Fruit fly (Drosophila melanogaster) whole organism, embryonic: ENCODE results near the gene ckd.
A peak's percentile ranks its signal among the peaks of the same experiment; 100 is the strongest.

Source experiments
- ATbp ChIP-seq: fragments of 200-800 bp; sonication (Bioruptor generic); optimal IDR thresholded peaks from 2 replicates; lab custom pipeline; 2017; ENCODE audit warnings: missing biosample characterization, mild to moderate bottlenecking, missing genetic modification characterization, missing genetic modification reagents
- Antp ChIP-seq: fragments of 200-800 bp; sonication (Bioruptor generic); optimal IDR thresholded peaks from 3 replicates; lab custom pipeline; 2016; ENCODE audit warnings: missing biosample characterization, missing genetic modification characterization
- CG10274 ChIP-seq: fragments of 200-800 bp; sonication (Bioruptor generic); optimal IDR thresholded peaks from 3 replicates; lab custom pipeline; 2017; ENCODE audit warnings: missing biosample characterization, mild to moderate bottlenecking, missing genetic modification characterization
- CG10543 ChIP-seq: fragments of 200-800 bp; sonication (Bioruptor generic); optimal IDR thresholded peaks from 3 replicates; lab custom pipeline; 2017; ENCODE audit warnings: missing biosample characterization, mild to moderate bottlenecking, missing genetic modification characterization, moderate library complexity
- CG10654 ChIP-seq: fragments of 200-800 bp; sonication (Bioruptor generic); optimal IDR thresholded peaks from 2 replicates; lab custom pipeline; 2016; ENCODE audit warnings: missing biosample characterization, missing genetic modification characterization
- CG11085 ChIP-seq: fragments of 200-800 bp; sonication (Bioruptor generic); IDR thresholded peaks from 2 replicates; pipeline ENCODE4 v1.3.6; 2022; ENCODE audit warnings: missing biosample characterization, missing genetic modification characterization
- CG12104 ChIP-seq: fragments of 200-800 bp; sonication (Bioruptor generic); optimal IDR thresholded peaks from 3 replicates; lab custom pipeline; 2016; ENCODE audit warnings: missing biosample characterization, missing genetic modification characterization
- CG12659 ChIP-seq: fragments of 200-800 bp; sonication (Bioruptor generic); optimal IDR thresholded peaks from 3 replicates; lab custom pipeline; 2017; ENCODE audit warnings: mild to moderate bottlenecking, missing biosample characterization, missing genetic modification reagents, missing genetic modification characterization
- CG13424 ChIP-seq: fragments of 200-800 bp; sonication (Bioruptor generic); optimal IDR thresholded peaks from 2 replicates; lab custom pipeline; 2019; ENCODE audit warnings: missing biosample characterization, mild to moderate bottlenecking, missing genetic modification characterization, moderate library complexity
- CG14667 ChIP-seq: fragments of 200-800 bp; sonication (Bioruptor generic); IDR thresholded peaks from 2 replicates; pipeline ENCODE4 v1.3.6; 2022; ENCODE audit warnings: missing biosample characterization, missing genetic modification characterization
- CG15601 ChIP-seq: fragments of 200-800 bp; sonication (Bioruptor generic); optimal IDR thresholded peaks from 3 replicates; lab custom pipeline; 2019; ENCODE audit warnings: missing biosample characterization, mild to moderate bottlenecking, missing genetic modification characterization, moderate library complexity
- CG2120 ChIP-seq: fragments of 200-800 bp; sonication (Bioruptor generic); optimal IDR thresholded peaks from 3 replicates; lab custom pipeline; 2016; ENCODE audit warnings: missing biosample characterization, missing genetic modification characterization
- CG34224 ChIP-seq: fragments of 200-800 bp; sonication (Bioruptor generic); IDR thresholded peaks from 3 replicates; pipeline ENCODE4 v1.3.6; 2022; ENCODE audit warnings: missing biosample characterization, missing genetic modification characterization; ENCODE audit not compliant: partially characterized antibody
- CG34422 ChIP-seq: fragments of 200-800 bp; sonication (Bioruptor generic); IDR thresholded peaks from 3 replicates; pipeline ENCODE4 v1.3.6; 2022; ENCODE audit warnings: missing biosample characterization, missing genetic modification characterization
- CG43689 ChIP-seq: fragments of 200-800 bp; sonication (Bioruptor generic); IDR thresholded peaks from 2 replicates; pipeline ENCODE4 v1.3.6; 2022; ENCODE audit warnings: missing biosample characterization, missing genetic modification characterization
- CG4424 ChIP-seq: fragments of 200-800 bp; sonication (Bioruptor generic); optimal IDR thresholded peaks from 3 replicates; lab custom pipeline; 2016; ENCODE audit warnings: missing biosample characterization, missing genetic modification characterization
- CG4854 ChIP-seq: fragments of 200-800 bp; sonication (Bioruptor generic); optimal IDR thresholded peaks from 2 replicates; lab custom pipeline; 2016; ENCODE audit warnings: missing biosample characterization, missing genetic modification characterization, inconsistent platforms
- CG5180 ChIP-seq: fragments of 200-800 bp; sonication (Bioruptor generic); optimal IDR thresholded peaks from 3 replicates; lab custom pipeline; 2017; ENCODE audit warnings: missing biosample characterization, missing genetic modification characterization, mild to moderate bottlenecking, moderate library complexity, missing genetic modification reagents
- CG7357 ChIP-seq: fragments of 200-800 bp; sonication (Bioruptor generic); IDR thresholded peaks from 3 replicates; pipeline ENCODE4 v1.3.6; 2022; ENCODE audit warnings: missing biosample characterization, missing genetic modification characterization
- CG8290 ChIP-seq, 3 experiments: fragments of 200-800 bp; sonication (Bioruptor generic); optimal IDR thresholded peaks; 2 replicates each; lab custom pipeline; 2016 to 2019; ENCODE audit warnings: missing biosample characterization in 3 of 3, missing genetic modification characterization in 3 of 3, mild to moderate bottlenecking in 2 of 3, moderate library complexity in 1 of 3
- CG9932 ChIP-seq: fragments of 200-800 bp; sonication (Bioruptor generic); IDR thresholded peaks from 2 replicates; pipeline ENCODE4 v1.3.6; 2022; ENCODE audit warnings: missing biosample characterization, missing genetic modification characterization
- D ChIP-seq, 2 experiments: fragments of 200-800 bp in 1 of 2; fragments of >200 bp in 1 of 2; sonication (Bioruptor generic) in 1 of 2; optimal IDR thresholded peaks; 2 replicates in 1 of 2; 3 replicates in 1 of 2; lab custom pipeline; 2017; ENCODE audit warnings: mild to moderate bottlenecking in 1 of 2, missing biosample characterization in 1 of 2, missing genetic modification characterization in 1 of 2, missing genetic modification reagents in 1 of 2
- Dbx ChIP-seq: fragments of 200-800 bp; sonication (Bioruptor generic); IDR thresholded peaks from 3 replicates; pipeline ENCODE4 v1.3.6; 2022; ENCODE audit warnings: missing biosample characterization, missing genetic modification characterization
- E2f1 ChIP-seq: fragments of 200-800 bp; sonication (Bioruptor generic); IDR thresholded peaks from 2 replicates; pipeline ENCODE4 v1.3.6; 2022; ENCODE audit warnings: missing biosample characterization, missing genetic modification characterization
- H2.0 ChIP-seq: fragments of 200-800 bp; sonication (Bioruptor generic); IDR thresholded peaks from 2 replicates; pipeline ENCODE4 v1.3.6; 2022; ENCODE audit warnings: missing biosample characterization, missing genetic modification characterization
- Meics ChIP-seq: fragments of 200-800 bp; sonication (Bioruptor generic); optimal IDR thresholded peaks from 2 replicates; lab custom pipeline; 2017; ENCODE audit warnings: missing biosample characterization, mild to moderate bottlenecking, missing genetic modification characterization
- Nf-YA ChIP-seq: fragments of 200-800 bp; sonication (Bioruptor generic); IDR thresholded peaks from 2 replicates; pipeline ENCODE4 v1.3.6; 2022; ENCODE audit warnings: missing biosample characterization, missing genetic modification characterization
- Sox100B ChIP-seq: fragments of 200-800 bp; sonication (Bioruptor generic); optimal IDR thresholded peaks from 3 replicates; lab custom pipeline; 2018; ENCODE audit warnings: missing biosample characterization, mild to moderate bottlenecking, missing genetic modification characterization
- abd-A ChIP-seq: fragments of 200-800 bp; sonication (Bioruptor generic); optimal IDR thresholded peaks from 3 replicates; lab custom pipeline; 2019; ENCODE audit warnings: missing biosample characterization, mild to moderate bottlenecking, missing genetic modification characterization, moderate library complexity
- ash1 ChIP-seq: fragments of 200-800 bp; sonication (Bioruptor generic); optimal IDR thresholded peaks from 2 replicates; lab custom pipeline; 2018; ENCODE audit warnings: missing biosample characterization, mild to moderate bottlenecking, missing genetic modification characterization
- cato ChIP-seq: fragments of 200-800 bp; sonication (Bioruptor generic); optimal IDR thresholded peaks from 2 replicates; lab custom pipeline; 2016; ENCODE audit warnings: missing biosample characterization, missing genetic modification characterization, borderline replicate concordance
- chm ChIP-seq: fragments of 200-800 bp; sonication (Bioruptor generic); IDR thresholded peaks from 2 replicates; pipeline ENCODE4 v1.3.6; 2022; ENCODE audit warnings: missing biosample characterization, missing genetic modification characterization
- disco-r ChIP-seq: fragments of 200-800 bp; sonication (Bioruptor generic); optimal IDR thresholded peaks from 2 replicates; lab custom pipeline; 2016; ENCODE audit warnings: missing biosample characterization, missing genetic modification characterization
- ewg ChIP-seq: fragments of 200-800 bp; sonication (Bioruptor generic); optimal IDR thresholded peaks from 3 replicates; lab custom pipeline; 2017; ENCODE audit warnings: mild to moderate bottlenecking, missing biosample characterization, missing genetic modification reagents, missing genetic modification characterization
- exex ChIP-seq: fragments of 200-800 bp; sonication (Bioruptor generic); optimal IDR thresholded peaks from 4 replicates; lab custom pipeline; 2018; ENCODE audit warnings: missing biosample characterization, mild to moderate bottlenecking, missing genetic modification characterization, moderate library complexity
- insv ChIP-seq, 2 experiments: fragments of 200-800 bp; sonication (Bioruptor generic); optimal IDR thresholded peaks; 3 replicates each; lab custom pipeline; 2016 to 2018; ENCODE audit warnings: missing biosample characterization in 2 of 2, missing genetic modification characterization in 2 of 2
- inv ChIP-seq: fragments of 200-800 bp; sonication (Bioruptor generic); IDR thresholded peaks from 2 replicates; pipeline ENCODE4 v1.3.6; 2022; ENCODE audit warnings: missing biosample characterization, missing genetic modification characterization; ENCODE audit not compliant: partially characterized antibody
- kni ChIP-seq: fragments of 200-800 bp; sonication (Bioruptor generic); optimal IDR thresholded peaks from 3 replicates; lab custom pipeline; 2017; ENCODE audit warnings: mild to moderate bottlenecking, missing biosample characterization, missing genetic modification reagents, missing genetic modification characterization
- mirr ChIP-seq: fragments of 200-800 bp; sonication (Bioruptor generic); optimal IDR thresholded peaks from 3 replicates; lab custom pipeline; 2018; ENCODE audit warnings: missing biosample characterization, mild to moderate bottlenecking, missing genetic modification characterization
- p53 ChIP-seq: fragments of 200-800 bp; sonication (Bioruptor generic); optimal IDR thresholded peaks from 2 replicates; lab custom pipeline; 2016; ENCODE audit warnings: missing biosample characterization, missing genetic modification characterization
- phol ChIP-seq: fragments of 200-800 bp; sonication (Bioruptor generic); optimal IDR thresholded peaks from 3 replicates; lab custom pipeline; 2018; ENCODE audit warnings: missing biosample characterization, mild to moderate bottlenecking, missing genetic modification characterization, moderate library complexity
- row ChIP-seq: fragments of 200-800 bp; sonication (Bioruptor generic); IDR thresholded peaks from 3 replicates; pipeline ENCODE4 v1.3.6; 2022; ENCODE audit warnings: missing biosample characterization, missing genetic modification characterization
- salm ChIP-seq: fragments of 200-800 bp; sonication (Bioruptor generic); optimal IDR thresholded peaks from 2 replicates; lab custom pipeline; 2018; ENCODE audit warnings: missing biosample characterization, mild to moderate bottlenecking, missing genetic modification characterization
- sc ChIP-seq, 3 experiments: fragments of >200 bp in 2 of 3; fragments of 200-800 bp in 1 of 3; sonication (Bioruptor generic) in 1 of 3; optimal IDR thresholded peaks; 2 replicates in 2 of 3; 3 replicates in 1 of 3; lab custom pipeline; 2017; ENCODE audit warnings: mild to moderate bottlenecking in 1 of 3, missing biosample characterization in 1 of 3, missing genetic modification characterization in 1 of 3, missing genetic modification reagents in 1 of 3
- sens ChIP-seq: fragments of 200-800 bp; sonication (Bioruptor generic); peaks from one replicate; lab custom pipeline; 2016; ENCODE audit warnings: missing biosample characterization, missing genetic modification characterization
- ttk ChIP-seq: fragments of 200-800 bp; sonication (Bioruptor generic); IDR thresholded peaks from 2 replicates; pipeline ENCODE4 v2.1.2; 2022; ENCODE audit warnings: missing biosample characterization, missing genetic modification characterization
- z ChIP-seq: fragments of 200-800 bp; sonication (Bioruptor generic); IDR thresholded peaks from 3 replicates; pipeline ENCODE4 v1.3.6; 2022; ENCODE audit warnings: missing biosample characterization, missing genetic modification characterization

ckd gene

dm6 chr3L:3248714-3249663 is 8.7 kb upstream of the ckd start (continued):
- TF ChIP-seq insv (GFP tag; optimal IDR thresholded peaks at IDR 0.05; lab: Kevin White, UChicago) (no peak), CG34422 (GFP tag; lab: Robert Waterston, UW) (0 out of 3 replicates have a peak, but pooled peaks have one; percentile 22), chm (no peak), CG4424 (GFP tag; lab: Kevin White, UChicago) (peak; percentile 36), Antp (GFP tag; lab: Kevin White, UChicago) (no peak), sc (optimal IDR thresholded peaks at IDR 0.05; lab: Kevin White, UChicago) (no peak), sc (GFP tag; optimal IDR thresholded peaks at IDR 0.05; lab: Kevin White, UChicago) (peak; percentile 34), CG10543 (GFP tag; lab: Kevin White, UChicago) (no peak), CG10274 (GFP tag; lab: Kevin White, UChicago) (no peak), phol (tag; lab: Kevin White, UChicago) (peak; percentile 56), Dbx (GFP tag; lab: Robert Waterston, UW) (no peak), z (GFP tag; lab: Robert Waterston, UW) (no peak), ash1 (no peak), CG15601 (tag; lab: Kevin White, UChicago) (peak; percentile 31), p53 (no peak), sens (no peak), abd-A (tag; lab: Kevin White, UChicago) (no peak), CG7357 (0 out of 3 replicates have a peak, but pooled peaks have one; percentile 46), disco-r (GFP tag; lab: Kevin White, UChicago) (no peak), ATbp (GFP tag; lab: Kevin White, UChicago) (peak; percentile 35), ewg (GFP tag; lab: Kevin White, UChicago) (peak; percentile 51), CG4854 (GFP tag; lab: Kevin White, UChicago) (no peak), CG10654 (GFP tag; lab: Kevin White, UChicago) (no peak), Sox100B (GFP tag; lab: Kevin White, UChicago) (peak; percentile 68), row (GFP tag; lab: Robert Waterston, UW) (peak; percentile 54), CG12104 (GFP tag; lab: Kevin White, UChicago) (peak; percentile 4), Meics (GFP tag; lab: Kevin White, UChicago) (peak; percentile 14), E2f1 (GFP tag; lab: Robert Waterston, UW) (no peak), cato (GFP tag; lab: Kevin White, UChicago) (peak; percentile 26), salm (no peak), CG11085 (GFP tag; lab: Robert Waterston, UW) (no peak), ttk (GFP tag; lab: Robert Waterston, UW) (peak; percentile 56; the same call in 1 of the 2 replicates), CG5180 (GFP tag; lab: Kevin White, UChicago) (no peak), CG14667 (0 out of 2 replicates have a peak, but pooled peaks have one; percentile 12), CG2120 (peak; percentile 47), CG9932 (GFP tag; lab: Robert Waterston, UW) (no peak), inv (GFP tag; lab: Robert Waterston, UW) (no peak), H2.0 (no peak), CG34224 (GFP tag; lab: Robert Waterston, UW) (no peak), CG43689 (GFP tag; lab: Robert Waterston, UW) (no peak), exex (tag; lab: Kevin White, UChicago) (no peak), CG8290 (GFP tag; optimal IDR thresholded peaks at IDR 0.05; lab: Kevin White, UChicago) (no peak), CG8290 (tag; optimal IDR thresholded peaks at IDR 0.05; lab: Kevin White, UChicago) (no peak), kni (no peak), Nf-YA (no peak), mirr (GFP tag; lab: Kevin White, UChicago) (no peak), CG13424 (tag; lab: Kevin White, UChicago) (peak; percentile 65), D (optimal IDR thresholded peaks at IDR 0.05; lab: Kevin White, UChicago) (no peak), D (GFP tag; optimal IDR thresholded peaks at IDR 0.05; lab: Kevin White, UChicago) (peak; percentile 29), CG12659 (GFP tag; lab: Kevin White, UChicago) (peak; percentile 54)
